Fruit fly (Drosophila melanogaster) whole organism, embryonic: Measurements from ENCODE around the gene CG8117.

Source experiments
- Abd-B ChIP-seq: fragments of 200-800 bp; sonication (Bioruptor generic); optimal IDR thresholded peaks from 2 replicates; lab custom pipeline; 2018; ENCODE audit warnings: missing biosample characterization, mild to moderate bottlenecking, missing genetic modification characterization, moderate library complexity
- Aef1 ChIP-seq: fragments of 200-800 bp; sonication (Bioruptor generic); IDR thresholded peaks from 3 replicates; pipeline ENCODE4 v1.3.6; 2022; ENCODE audit warnings: missing biosample characterization, missing genetic modification characterization
- CG10366 ChIP-seq: fragments of 200-800 bp; sonication (Bioruptor generic); IDR thresholded peaks from 2 replicates; pipeline ENCODE4 v1.3.6; 2022; ENCODE audit warnings: missing biosample characterization, missing genetic modification characterization
- CG10543 ChIP-seq: fragments of 200-800 bp; sonication (Bioruptor generic); optimal IDR thresholded peaks from 3 replicates; lab custom pipeline; 2017; ENCODE audit warnings: missing biosample characterization, mild to moderate bottlenecking, missing genetic modification characterization, moderate library complexity
- CG11456 ChIP-seq: fragments of 200-800 bp; sonication (Bioruptor generic); IDR thresholded peaks from 3 replicates; pipeline ENCODE4 v1.3.6; 2022; ENCODE audit warnings: missing biosample characterization, missing genetic modification characterization
- CG11504 ChIP-seq: fragments of 200-800 bp; sonication (Bioruptor generic); optimal IDR thresholded peaks from 3 replicates; lab custom pipeline; 2019; ENCODE audit warnings: missing biosample characterization, mild to moderate bottlenecking, missing genetic modification characterization, moderate library complexity
- CG12219 ChIP-seq: fragments of 200-800 bp; sonication (Bioruptor generic); optimal IDR thresholded peaks from 3 replicates; lab custom pipeline; 2018; ENCODE audit warnings: missing biosample characterization, mild to moderate bottlenecking, missing genetic modification characterization
- CG12299 ChIP-seq: fragments of 200-800 bp; sonication (Bioruptor generic); optimal IDR thresholded peaks from 2 replicates; lab custom pipeline; 2018; ENCODE audit warnings: missing biosample characterization, mild to moderate bottlenecking, missing genetic modification characterization
- CG12769 ChIP-seq: fragments of 200-800 bp; sonication (Bioruptor generic); optimal IDR thresholded peaks from 2 replicates; lab custom pipeline; 2019; ENCODE audit warnings: missing biosample characterization, mild to moderate bottlenecking, missing genetic modification characterization, moderate library complexity
- CG14441 ChIP-seq: fragments of 200-800 bp; sonication (Bioruptor generic); IDR thresholded peaks from 2 replicates; pipeline ENCODE4 v1.3.6; 2022; ENCODE audit warnings: missing biosample characterization, missing genetic modification characterization
- CG15011 ChIP-seq: fragments of 200-800 bp; sonication (Bioruptor generic); optimal IDR thresholded peaks from 3 replicates; lab custom pipeline; 2018; ENCODE audit warnings: missing biosample characterization, mild to moderate bottlenecking, missing genetic modification characterization
- CG15269 ChIP-seq: fragments of 200-800 bp; sonication (Bioruptor generic); optimal IDR thresholded peaks from 2 replicates; lab custom pipeline; 2018; ENCODE audit warnings: missing biosample characterization, mild to moderate bottlenecking, missing genetic modification characterization, moderate library complexity
- CG17359 ChIP-seq: fragments of 200-800 bp; sonication (Bioruptor generic); optimal IDR thresholded peaks from 3 replicates; lab custom pipeline; 2018; ENCODE audit warnings: missing biosample characterization, mild to moderate bottlenecking, missing genetic modification characterization, moderate library complexity
- CG17361 ChIP-seq: fragments of 200-800 bp; sonication (Bioruptor generic); IDR thresholded peaks from 3 replicates; pipeline ENCODE4 v1.3.6; 2022; ENCODE audit warnings: missing biosample characterization, missing genetic modification characterization
- CG2678 ChIP-seq: fragments of 200-800 bp; sonication (Bioruptor generic); optimal IDR thresholded peaks from 3 replicates; lab custom pipeline; 2019; ENCODE audit warnings: missing biosample characterization, mild to moderate bottlenecking, missing genetic modification characterization, moderate library complexity
- CG30403 ChIP-seq: fragments of 200-800 bp; sonication (Bioruptor generic); optimal IDR thresholded peaks from 3 replicates; lab custom pipeline; 2016; ENCODE audit warnings: missing biosample characterization, missing genetic modification characterization
- CG6272 ChIP-seq: fragments of 200-800 bp; sonication (Bioruptor generic); IDR thresholded peaks from 2 replicates; pipeline ENCODE4 v1.3.6; 2022; ENCODE audit warnings: missing biosample characterization, missing genetic modification characterization
- CG6689 ChIP-seq: fragments of 200-800 bp; sonication (Bioruptor generic); IDR thresholded peaks from 2 replicates; pipeline ENCODE4 v1.3.6; 2022; ENCODE audit warnings: missing biosample characterization, missing genetic modification characterization
- CG8388 ChIP-seq: fragments of 200-800 bp; sonication (Bioruptor generic); optimal IDR thresholded peaks from 2 replicates; lab custom pipeline; 2019; ENCODE audit warnings: missing biosample characterization, mild to moderate bottlenecking, missing genetic modification characterization, moderate library complexity
- CG8924 ChIP-seq: fragments of 200-800 bp; optimal IDR thresholded peaks from 3 replicates; lab custom pipeline; 2019; ENCODE audit warnings: missing biosample characterization, mild to moderate bottlenecking, missing genetic modification characterization, moderate library complexity
- CG9727 ChIP-seq: fragments of 200-800 bp; sonication (Bioruptor generic); optimal IDR thresholded peaks from 3 replicates; lab custom pipeline; 2017; ENCODE audit warnings: missing biosample characterization, mild to moderate bottlenecking, missing genetic modification characterization
- D19A ChIP-seq: fragments of 200-800 bp; optimal IDR thresholded peaks from 3 replicates; lab custom pipeline; 2019; ENCODE audit warnings: missing biosample characterization, mild to moderate bottlenecking, missing genetic modification characterization, moderate library complexity
- Drgx ChIP-seq: fragments of 200-800 bp; sonication (Bioruptor generic); IDR thresholded peaks from 2 replicates; pipeline ENCODE4 v1.3.6; 2022; ENCODE audit warnings: missing biosample characterization, missing genetic modification characterization
- Hr51 ChIP-seq, 2 experiments: fragments of 200-800 bp; sonication (Bioruptor generic); optimal IDR thresholded peaks; 2 replicates in 1 of 2; 3 replicates in 1 of 2; lab custom pipeline; 2016 to 2018; ENCODE audit warnings: missing biosample characterization in 2 of 2, missing genetic modification characterization in 2 of 2, mild to moderate bottlenecking in 1 of 2, moderate library complexity in 1 of 2
- Med ChIP-seq: fragments of 200-800 bp; sonication (Bioruptor generic); peaks from one replicate; lab custom pipeline; 2016; ENCODE audit warnings: missing biosample characterization, missing genetic modification characterization, mild to moderate bottlenecking, inconsistent platforms, moderate library complexity
- Nf-YC ChIP-seq: fragments of 200-800 bp; optimal IDR thresholded peaks from 3 replicates; lab custom pipeline; 2019; ENCODE audit warnings: missing biosample characterization, mild to moderate bottlenecking, missing genetic modification characterization, moderate library complexity
- PHDP ChIP-seq: fragments of 200-800 bp; sonication (Bioruptor generic); optimal IDR thresholded peaks from 3 replicates; lab custom pipeline; 2018; ENCODE audit warnings: missing biosample characterization, mild to moderate bottlenecking, missing genetic modification characterization, moderate library complexity
- Ptx1 ChIP-seq: fragments of 200-800 bp; sonication (Bioruptor generic); IDR thresholded peaks from 2 replicates; pipeline ENCODE4 v1.3.6; 2022; ENCODE audit warnings: missing biosample characterization, missing genetic modification characterization
- Sox102F ChIP-seq: fragments of 200-800 bp; sonication (Bioruptor generic); optimal IDR thresholded peaks from 2 replicates; lab custom pipeline; 2018; ENCODE audit warnings: missing biosample characterization, mild to moderate bottlenecking, missing genetic modification characterization, moderate library complexity
- Usf ChIP-seq: fragments of 200-800 bp; sonication (Bioruptor generic); optimal IDR thresholded peaks from 2 replicates; lab custom pipeline; 2017; ENCODE audit warnings: missing genotype, missing biosample characterization, missing genetic modification characterization
- Xbp1 ChIP-seq: fragments of 200-800 bp; sonication (Bioruptor generic); optimal IDR thresholded peaks from 3 replicates; lab custom pipeline; 2016; ENCODE audit warnings: missing biosample characterization, mild to moderate bottlenecking, missing genetic modification characterization
- chinmo ChIP-seq: fragments of 200-800 bp; sonication (Bioruptor generic); IDR thresholded peaks from 4 replicates; pipeline ENCODE4 v1.3.6; 2022; ENCODE audit warnings: missing biosample characterization, missing genetic modification characterization; ENCODE audit not compliant: partially characterized antibody
- dmrt99B ChIP-seq: fragments of 200-800 bp; sonication (Bioruptor generic); optimal IDR thresholded peaks from 2 replicates; lab custom pipeline; 2018; ENCODE audit warnings: missing biosample characterization, mild to moderate bottlenecking, missing genetic modification characterization, moderate library complexity
- dysf ChIP-seq: fragments of 200-800 bp; sonication (Bioruptor generic); IDR thresholded peaks from 3 replicates; pipeline ENCODE4 v1.3.6; 2022; ENCODE audit warnings: missing biosample characterization, missing genetic modification characterization
- eve ChIP-seq, 2 experiments: fragments of >200 bp; optimal IDR thresholded peaks; 2 replicates each; lab custom pipeline; 2017; ENCODE audit warnings: missing biosample characterization in 2 of 2, missing genetic modification characterization in 2 of 2
- gem ChIP-seq: fragments of 200-800 bp; sonication (Bioruptor generic); optimal IDR thresholded peaks from 2 replicates; lab custom pipeline; 2019; ENCODE audit warnings: missing biosample characterization, mild to moderate bottlenecking, missing genetic modification characterization, moderate library complexity
- hkb ChIP-seq, 2 experiments: fragments of 200-800 bp in 1 of 2; fragments of >200 bp in 1 of 2; sonication (Bioruptor generic) in 1 of 2; IDR thresholded peaks in 1 of 2; optimal IDR thresholded peaks in 1 of 2; 2 replicates each; pipeline versions ENCODE4 v1.3.6 to Lab custom; 2017 to 2022; ENCODE audit warnings: missing biosample characterization in 1 of 2, missing genetic modification characterization in 1 of 2
- klu ChIP-seq: fragments of 200-800 bp; sonication (Bioruptor generic); IDR thresholded peaks from 2 replicates; pipeline ENCODE4 v1.3.6; 2022; ENCODE audit warnings: missing biosample characterization, missing genetic modification characterization
- lab ChIP-seq: fragments of 200-800 bp; sonication (Bioruptor generic); optimal IDR thresholded peaks from 3 replicates; lab custom pipeline; 2017; ENCODE audit warnings: missing biosample characterization, missing genetic modification characterization, mild to moderate bottlenecking, moderate library complexity, missing genetic modification reagents
- lbe ChIP-seq: fragments of 200-800 bp; sonication (Bioruptor generic); optimal IDR thresholded peaks from 2 replicates; lab custom pipeline; 2016; ENCODE audit warnings: missing biosample characterization, mild to moderate bottlenecking, missing genetic modification characterization
- lmd ChIP-seq: fragments of 200-800 bp; sonication (Bioruptor generic); IDR thresholded peaks from 2 replicates; pipeline ENCODE4 v1.3.6; 2022; ENCODE audit warnings: missing biosample characterization, missing genetic modification characterization
- nmo ChIP-seq: fragments of 200-800 bp; sonication (Bioruptor generic); optimal IDR thresholded peaks from 2 replicates; lab custom pipeline; 2018; ENCODE audit warnings: missing biosample characterization, mild to moderate bottlenecking, missing genetic modification characterization, moderate library complexity
- prd ChIP-seq, 3 experiments: fragments of >200 bp in 2 of 3; fragments of 200-800 bp in 1 of 3; sonication (Bioruptor generic) in 1 of 3; optimal IDR thresholded peaks in 2 of 3; IDR thresholded peaks in 1 of 3; 2 replicates in 2 of 3; 3 replicates in 1 of 3; pipeline versions ENCODE4 v1.3.6 to Lab custom; 2017 to 2022; ENCODE audit warnings: missing biosample characterization in 1 of 3, missing genetic modification characterization in 1 of 3
- row ChIP-seq: fragments of 200-800 bp; sonication (Bioruptor generic); IDR thresholded peaks from 3 replicates; pipeline ENCODE4 v1.3.6; 2022; ENCODE audit warnings: missing biosample characterization, missing genetic modification characterization
- sens ChIP-seq: fragments of 200-800 bp; sonication (Bioruptor generic); peaks from one replicate; lab custom pipeline; 2016; ENCODE audit warnings: missing biosample characterization, missing genetic modification characterization
- sisA ChIP-seq: fragments of 200-800 bp; sonication (Bioruptor generic); IDR thresholded peaks from 2 replicates; pipeline ENCODE4 v1.3.6; 2022; ENCODE audit warnings: missing biosample characterization, missing genetic modification characterization
- slbo ChIP-seq: fragments of 200-800 bp; sonication (Bioruptor generic); IDR thresholded peaks from 2 replicates; pipeline ENCODE4 v1.3.6; 2022; ENCODE audit warnings: missing biosample characterization, missing genetic modification characterization
- sug ChIP-seq: fragments of 200-800 bp; optimal IDR thresholded peaks from 2 replicates; lab custom pipeline; 2019; ENCODE audit warnings: missing biosample characterization, mild to moderate bottlenecking, missing genetic modification characterization, moderate library complexity
- unpg ChIP-seq: fragments of 200-800 bp; sonication (Bioruptor generic); optimal IDR thresholded peaks from 3 replicates; lab custom pipeline; 2018; ENCODE audit warnings: missing biosample characterization, mild to moderate bottlenecking, missing genetic modification characterization, moderate library complexity

CG8117 gene

DNA sequence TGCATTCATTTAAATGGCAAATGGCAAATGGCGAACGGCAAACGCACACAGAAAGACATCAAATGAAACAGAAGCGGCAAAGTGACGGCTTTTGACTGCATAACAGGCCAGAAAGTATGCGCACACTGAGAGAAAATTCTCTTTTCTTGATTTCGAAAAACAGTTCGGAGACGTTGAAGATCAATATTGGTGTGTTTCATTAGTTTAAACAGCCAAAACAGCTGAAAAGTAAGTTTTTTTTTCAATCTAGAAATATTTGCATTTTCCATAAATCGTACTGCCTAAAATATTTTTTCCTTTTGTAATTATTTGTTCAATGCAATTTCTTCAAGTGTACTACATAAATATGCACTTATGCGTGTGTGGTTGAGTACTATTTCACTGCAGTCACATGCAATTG lies 13.2 kb upstream of the CG8117 start:
- TF ChIP-seq Usf (GFP tag; lab: Kevin White, UChicago): no peak
- 0 out of 2 replicates have a peak, but pooled peaks have one; percentile 14 for TF ChIP-seq CG6689
- peak; percentile 38 for TF ChIP-seq dmrt99B (tag; lab: Kevin White, UChicago)
- peak; percentile 37 for TF ChIP-seq CG11504
- peak; percentile 21 for TF ChIP-seq nmo (GFP tag; lab: Kevin White, UChicago)
- TF ChIP-seq CG15269: peak; percentile 27
- TF ChIP-seq Sox102F (GFP tag; lab: Kevin White, UChicago): peak; percentile 44
- peak; percentile 10 for TF ChIP-seq Med (GFP tag; lab: Kevin White, UChicago)
- TF ChIP-seq sens (GFP tag; lab: Kevin White, UChicago): peak; percentile 74
- TF ChIP-seq CG2678: peak; percentile 2
- peak; percentile 30; the same call in 1 of the 2 replicates for TF ChIP-seq Ptx1 (GFP tag; lab: Robert Waterston, UW)
- TF ChIP-seq sisA (GFP tag; lab: Robert Waterston, UW): peak; percentile 14; the same call in 1 of the 2 replicates
- TF ChIP-seq slbo: 0 out of 2 replicates have a peak, but pooled peaks have one; percentile 26
- no peak for TF ChIP-seq hkb (optimal IDR thresholded peaks at IDR 0.05; lab: Kevin White, UChicago)
- 0 out of 2 replicates have a peak, but pooled peaks have one; percentile 15 for TF ChIP-seq hkb (GFP tag; IDR thresholded peaks at IDR 0.05; lab: Robert Waterston, UW)
- TF ChIP-seq CG17361 (GFP tag; lab: Robert Waterston, UW): no peak
- 0 out of 3 replicates have a peak, but pooled peaks have one; percentile 19 for TF ChIP-seq dysf
- TF ChIP-seq CG12299 (tag; lab: Kevin White, UChicago): no peak
- peak; percentile 9 for TF ChIP-seq CG30403 (GFP tag; lab: Kevin White, UChicago)
- peak; percentile 29 for TF ChIP-seq lmd (GFP tag; lab: Robert Waterston, UW)
- TF ChIP-seq lbe: no peak
- TF ChIP-seq Drgx (GFP tag; lab: Robert Waterston, UW): 0 out of 2 replicates have a peak, but pooled peaks have one; percentile 50
- TF ChIP-seq unpg (GFP tag; lab: Kevin White, UChicago): peak; percentile 15
- TF ChIP-seq CG10366: peak; percentile 36; the same call in 1 of the 2 replicates
- 0 out of 3 replicates have a peak, but pooled peaks have one; percentile 32 for TF ChIP-seq row (GFP tag; lab: Robert Waterston, UW)
- TF ChIP-seq CG11456 (GFP tag; lab: Robert Waterston, UW): no peak
- TF ChIP-seq CG15011 (GFP tag; lab: Kevin White, UChicago): no peak
- no peak for TF ChIP-seq prd (optimal IDR thresholded peaks at IDR 0.05; lab: Kevin White, UChicago)
- 0 out of 3 replicates have a peak, but pooled peaks have one; percentile 24 for TF ChIP-seq prd (GFP tag; IDR thresholded peaks at IDR 0.05; lab: Robert Waterston, UW)
- 0 out of 3 replicates have a peak, but pooled peaks have one; percentile 18 for TF ChIP-seq Aef1 (GFP tag; lab: Robert Waterston, UW)
- TF ChIP-seq CG17359: peak; percentile 20
- peak in 1 of 2 experiments; percentile 64 for TF ChIP-seq eve (GFP tag; optimal IDR thresholded peaks at IDR 0.05; lab: Kevin White, UChicago)
- peak; percentile 36 for TF ChIP-seq gem (tag; lab: Kevin White, UChicago)
- no peak for TF ChIP-seq CG12219 (GFP tag; lab: Kevin White, UChicago)
- no peak for TF ChIP-seq lab
- 0 out of 2 replicates have a peak, but pooled peaks have one; percentile 13 for TF ChIP-seq CG14441
- peak; percentile 1 for TF ChIP-seq PHDP
- peak; percentile 4 for TF ChIP-seq Xbp1 (GFP tag; lab: Kevin White, UChicago)
- peak in 1 of 2 experiments; percentile 37 for TF ChIP-seq Hr51 (GFP tag; optimal IDR thresholded peaks at IDR 0.05; lab: Kevin White, UChicago)

DNA sequence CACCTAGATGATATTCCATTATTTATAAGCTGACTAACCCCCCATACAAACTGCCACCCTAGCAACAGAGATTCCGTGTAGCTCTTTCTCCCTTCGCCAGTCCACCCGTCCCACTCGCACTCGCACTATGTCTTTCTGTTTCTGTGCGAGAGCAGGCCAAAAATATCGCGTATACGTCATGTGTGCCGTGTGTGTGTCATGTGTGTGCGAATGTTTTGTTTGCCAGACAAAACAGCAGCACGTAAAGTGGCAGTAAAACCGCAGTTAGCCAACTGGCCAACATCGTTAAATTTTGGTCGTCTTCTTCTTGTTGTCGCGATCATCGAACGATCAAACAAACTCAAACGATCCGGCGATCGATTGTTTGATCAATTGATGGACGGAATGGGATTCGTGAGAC lies 12.6 kb upstream of the CG8117 start:
- peak; percentile 38 for TF ChIP-seq CG12769 (tag; lab: Kevin White, UChicago)
- no peak for TF ChIP-seq klu (GFP tag; lab: Robert Waterston, UW)
- TF ChIP-seq CG8924: no peak
- peak; percentile 6 for TF ChIP-seq Abd-B (GFP tag; lab: Kevin White, UChicago)
- 0 out of 4 replicates have a peak, but pooled peaks have one; percentile 48 for TF ChIP-seq chinmo
- no peak for TF ChIP-seq sug
- TF ChIP-seq CG11456 (GFP tag; lab: Robert Waterston, UW): no peak
- peak; percentile 19 for TF ChIP-seq CG11504
- no peak for TF ChIP-seq D19A (tag; lab: Kevin White, UChicago)
- TF ChIP-seq gem (tag; lab: Kevin White, UChicago): no peak
- peak; percentile 14 for TF ChIP-seq CG9727 (GFP tag; lab: Kevin White, UChicago)
- no peak for TF ChIP-seq CG30403 (GFP tag; lab: Kevin White, UChicago)
- TF ChIP-seq Nf-YC (tag; lab: Kevin White, UChicago): no peak
- no peak for TF ChIP-seq CG10543 (GFP tag; lab: Kevin White, UChicago)
- TF ChIP-seq CG6272: no peak
- no peak for TF ChIP-seq CG8388 (GFP tag; lab: Kevin White, UChicago)
